Worm (Caenorhabditis elegans) whole organism, L3 larva: Measurements from ENCODE around the gene srh-33.

Source experiments
- R02D3.7 ChIP-seq: fragments of 150-350 bp; optimal IDR thresholded peaks from 2 replicates; lab custom pipeline; 2014; ENCODE audit warnings: missing biosample characterization, missing genetic modification characterization
- ZK546.5 ChIP-seq: sonication (generic microtip); optimal IDR thresholded peaks from 2 replicates; lab custom pipeline; 2017; ENCODE audit warnings: missing biosample characterization, missing genetic modification characterization
- ama-1 ChIP-seq: fragments of 150-350 bp; optimal IDR thresholded peaks from 2 replicates; lab custom pipeline; 2018
- ceh-28 ChIP-seq: fragments of 150-350 bp; optimal IDR thresholded peaks from 2 replicates; lab custom pipeline; 2014; ENCODE audit warnings: missing biosample characterization, missing genetic modification reagents, missing genetic modification characterization
- daf-12 ChIP-seq: fragments of 150-350 bp; optimal IDR thresholded peaks from 2 replicates; lab custom pipeline; 2014; ENCODE audit warnings: missing biosample characterization, missing genetic modification reagents, missing genetic modification characterization
- egl-27 ChIP-seq: sonication (generic microtip); optimal IDR thresholded peaks from 4 replicates; lab custom pipeline; 2017; ENCODE audit warnings: missing biosample characterization, missing genetic modification reagents, missing genetic modification characterization
- egl-5 ChIP-seq: fragments of 150-350 bp; optimal IDR thresholded peaks from 2 replicates; lab custom pipeline; 2017; ENCODE audit warnings: missing biosample characterization, missing genetic modification reagents, missing genetic modification characterization, inconsistent platforms
- elt-1 ChIP-seq: fragments of 150-350 bp; optimal IDR thresholded peaks from 2 replicates; lab custom pipeline; 2014; ENCODE audit warnings: missing biosample characterization, missing genetic modification characterization
- elt-2 ChIP-seq: sonication (generic microtip); optimal IDR thresholded peaks from 2 replicates; lab custom pipeline; 2016; ENCODE audit warnings: missing genetic modification reagents, mild to moderate bottlenecking, missing genetic modification characterization, missing compliant biosample characterization
- eor-1 ChIP-seq, 2 experiments: fragments of 150-350 bp; optimal IDR thresholded peaks; 2 replicates each; lab custom pipeline; 2014 to 2018; ENCODE audit warnings: missing biosample characterization in 2 of 2, missing genetic modification characterization in 2 of 2
- fkh-10 ChIP-seq: sonication (generic microtip); optimal IDR thresholded peaks from 2 replicates; lab custom pipeline; 2017; ENCODE audit warnings: missing biosample characterization, missing genetic modification reagents, missing genetic modification characterization
- fkh-2 ChIP-seq: fragments of 150-350 bp; optimal IDR thresholded peaks from 2 replicates; lab custom pipeline; 2014; ENCODE audit warnings: missing biosample characterization, missing genetic modification reagents, missing genetic modification characterization
- hmg-11 ChIP-seq: sonication (generic microtip); optimal IDR thresholded peaks from 2 replicates; lab custom pipeline; 2016; ENCODE audit warnings: missing genetic modification characterization, missing compliant biosample characterization
- jun-1 ChIP-seq: fragments of 150-350 bp; optimal IDR thresholded peaks from 2 replicates; lab custom pipeline; 2014; ENCODE audit warnings: missing biosample characterization, missing genetic modification reagents, missing genetic modification characterization
- lin-15B ChIP-seq: fragments of 150-350 bp; optimal IDR thresholded peaks from 2 replicates; lab custom pipeline; 2014; ENCODE audit warnings: missing biosample characterization, missing genetic modification characterization
- lin-39 ChIP-seq: fragments of 150-350 bp; optimal IDR thresholded peaks from 2 replicates; lab custom pipeline; 2018; ENCODE audit warnings: missing biosample characterization, missing genetic modification reagents, missing genetic modification characterization
- lsy-12 ChIP-seq: sonication (generic microtip); optimal IDR thresholded peaks from 2 replicates; lab custom pipeline; 2016; ENCODE audit warnings: mild to moderate bottlenecking, missing genetic modification characterization, missing compliant biosample characterization
- mdl-1 ChIP-seq: fragments of 150-350 bp; optimal IDR thresholded peaks from 2 replicates; lab custom pipeline; 2014; ENCODE audit warnings: missing biosample characterization, missing genetic modification characterization
- nfya-1 ChIP-seq: sonication (generic microtip); optimal IDR thresholded peaks from 2 replicates; lab custom pipeline; 2017; ENCODE audit warnings: missing genetic modification characterization, mild to moderate bottlenecking, missing compliant biosample characterization, antibody characterized with exemption, moderate library complexity; ENCODE audit not compliant: insufficient read depth
- nhr-11 ChIP-seq: fragments of 150-350 bp; optimal IDR thresholded peaks from 2 replicates; lab custom pipeline; 2014; ENCODE audit warnings: missing biosample characterization, missing genetic modification characterization
- nhr-12 ChIP-seq: fragments of 150-350 bp; optimal IDR thresholded peaks from 2 replicates; lab custom pipeline; 2014; ENCODE audit warnings: missing biosample characterization, missing genetic modification characterization
- nhr-23 ChIP-seq: fragments of 150-350 bp; optimal IDR thresholded peaks from 2 replicates; lab custom pipeline; 2014; ENCODE audit warnings: missing biosample characterization, missing genetic modification reagents, missing genetic modification characterization
- nhr-237 ChIP-seq: fragments of 150-350 bp; optimal IDR thresholded peaks from 2 replicates; lab custom pipeline; 2014; ENCODE audit warnings: missing biosample characterization, missing genetic modification characterization
- nhr-25 ChIP-seq: sonication (generic microtip); optimal IDR thresholded peaks from 2 replicates; lab custom pipeline; 2017; ENCODE audit warnings: missing biosample characterization, missing genetic modification characterization
- nhr-67 ChIP-seq: fragments of 150-350 bp; optimal IDR thresholded peaks from 2 replicates; lab custom pipeline; 2014; ENCODE audit warnings: missing biosample characterization, missing genetic modification characterization
- nhr-76 ChIP-seq: fragments of 150-350 bp; sonication (generic microtip); optimal IDR thresholded peaks from 5 replicates; lab custom pipeline; 2014; ENCODE audit warnings: missing biosample characterization, missing genetic modification characterization
- nhr-77 ChIP-seq: fragments of 150-350 bp; optimal IDR thresholded peaks from 2 replicates; lab custom pipeline; 2014; ENCODE audit warnings: missing biosample characterization, missing genetic modification characterization
- pha-4 ChIP-seq: fragments of 150-350 bp; optimal IDR thresholded peaks from 2 replicates; lab custom pipeline; 2014; ENCODE audit warnings: missing biosample characterization, missing genetic modification reagents, missing genetic modification characterization
- pqm-1 ChIP-seq: fragments of 150-350 bp; optimal IDR thresholded peaks from 2 replicates; lab custom pipeline; 2017; ENCODE audit warnings: missing biosample characterization, missing genetic modification characterization, inconsistent platforms
- sea-2 ChIP-seq: fragments of 150-350 bp; sonication (generic microtip); optimal IDR thresholded peaks from 4 replicates; lab custom pipeline; 2014; ENCODE audit warnings: missing biosample characterization, missing genetic modification reagents, missing genetic modification characterization
- skn-1 ChIP-seq: fragments of 150-350 bp; optimal IDR thresholded peaks from 2 replicates; lab custom pipeline; 2014; ENCODE audit warnings: missing biosample characterization, missing genetic modification characterization
- snpc-4 ChIP-seq: fragments of 150-350 bp; optimal IDR thresholded peaks from 2 replicates; lab custom pipeline; 2014; ENCODE audit warnings: missing biosample characterization, missing genetic modification characterization
- tbx-2 ChIP-seq: sonication (generic microtip); optimal IDR thresholded peaks from 2 replicates; lab custom pipeline; 2016; ENCODE audit warnings: mild to moderate bottlenecking, missing genetic modification characterization, missing compliant biosample characterization
- unc-62 ChIP-seq: fragments of 150-350 bp; sonication (generic microtip); optimal IDR thresholded peaks from 4 replicates; lab custom pipeline; 2014; ENCODE audit warnings: missing biosample characterization, missing genetic modification reagents, missing genetic modification characterization
- zag-1 ChIP-seq: fragments of 150-350 bp; optimal IDR thresholded peaks from 2 replicates; lab custom pipeline; 2014; ENCODE audit warnings: missing biosample characterization, missing genetic modification characterization
- ztf-11 ChIP-seq: fragments of 150-350 bp; optimal IDR thresholded peaks from 2 replicates; lab custom pipeline; 2014; ENCODE audit warnings: missing biosample characterization, missing genetic modification characterization
- ztf-4 ChIP-seq: fragments of 150-350 bp; optimal IDR thresholded peaks from 2 replicates; lab custom pipeline; 2014; ENCODE audit warnings: missing biosample characterization, missing genetic modification characterization

The srh-33 gene

ce11 chrV:474516-474915 is 31.4 kb upstream of the srh-33 start, which contains the start of gene nhr-99:
TSS of gene nhr-99 (plus strand) at chrV:474778.
- TF ChIP-seq nhr-237 (tag; lab: Kevin White, UChicago) (no peak), egl-5 (tag; lab: Kevin White, UChicago) (no peak), nhr-11 (no peak), R02D3.7 (tag; lab: Kevin White, UChicago) (no peak), nfya-1 (no peak), pqm-1 (tag; lab: Kevin White, UChicago) (peak; percentile 85), pha-4 (tag; lab: Kevin White, UChicago) (peak; percentile 38), lin-39 (tag; lab: Kevin White, UChicago) (no peak), nhr-67 (tag; lab: Kevin White, UChicago) (no peak), hmg-11 (tag; lab: Kevin White, UChicago) (no peak), ama-1 (no peak), fkh-2 (tag; lab: Kevin White, UChicago) (no peak), daf-12 (tag; lab: Kevin White, UChicago) (no peak), jun-1 (tag; lab: Kevin White, UChicago) (peak; percentile 62), elt-2 (tag; lab: Kevin White, UChicago) (peak; percentile 73), nhr-12 (tag; lab: Kevin White, UChicago) (no peak), ztf-4 (tag; lab: Kevin White, UChicago) (no peak), ZK546.5 (tag; lab: Kevin White, UChicago) (no peak), eor-1 (tag; optimal IDR thresholded peaks at IDR 0.05; lab: Kevin White, UChicago) (no peak), lin-15B (tag; lab: Kevin White, UChicago) (no peak), fkh-10 (GFP tag; lab: Kevin White, UChicago) (no peak), nhr-25 (no peak), zag-1 (no peak), tbx-2 (tag; lab: Kevin White, UChicago) (no peak), lsy-12 (tag; lab: Kevin White, UChicago) (no peak), elt-1 (tag; lab: Kevin White, UChicago) (no peak)

- TF ChIP-seq elt-1 (tag; lab: Kevin White, UChicago) (no peak), mdl-1 (tag; lab: Kevin White, UChicago) (no peak), fkh-2 (tag; lab: Kevin White, UChicago) (no peak), zag-1 (no peak), nhr-23 (no peak), lin-15B (tag; lab: Kevin White, UChicago) (no peak), nhr-67 (tag; lab: Kevin White, UChicago) (no peak), nhr-77 (no peak), egl-27 (tag; lab: Kevin White, UChicago) (no peak), unc-62 (GFP tag; lab: Kevin White, UChicago) (no peak), ZK546.5 (tag; lab: Kevin White, UChicago) (no peak), ceh-28 (no peak), nhr-25 (no peak), ama-1 (no peak), nfya-1 (no peak), jun-1 (tag; lab: Kevin White, UChicago) (no peak), pqm-1 (tag; lab: Kevin White, UChicago) (no peak)
- TF ChIP-seq, all 47 proteins: peak for 0
These were observed 29.5 kb upstream of the srh-33 start, which contains the start of gene srt-31 for ce11 chrV:472589-472988. TSS of gene srt-31 (plus strand) at chrV:472889.

- TF ChIP-seq R02D3.7 (tag; lab: Kevin White, UChicago) (no peak), nhr-12 (tag; lab: Kevin White, UChicago) (no peak), nfya-1 (no peak), sea-2 (GFP tag; lab: Kevin White, UChicago) (no peak), lsy-12 (tag; lab: Kevin White, UChicago) (no peak), zag-1 (no peak), eor-1 (tag; optimal IDR thresholded peaks at IDR 0.05; lab: Kevin White, UChicago) (no peak), skn-1 (tag; lab: Kevin White, UChicago) (no peak), nhr-11 (no peak), hmg-11 (tag; lab: Kevin White, UChicago) (no peak), snpc-4 (tag; lab: Kevin White, UChicago) (no peak), daf-12 (tag; lab: Kevin White, UChicago) (no peak), nhr-237 (tag; lab: Kevin White, UChicago) (no peak)
These were observed 25.4 kb upstream of the srh-33 start, which contains the start of gene srbc-57 for ce11 chrV:468460-468859. TSS of gene srbc-57 (minus strand) at chrV:468560.

- TF ChIP-seq nhr-76 (no peak), eor-1 (tag; optimal IDR thresholded peaks at IDR 0.05; lab: Kevin White, UChicago) (no peak), ztf-11 (no peak), daf-12 (tag; lab: Kevin White, UChicago) (no peak)
- TF ChIP-seq, all 47 proteins: peak for 0
These were observed 24.4 kb upstream of the srh-33 start for ce11 chrV:467507-467906.
